ENCODE assay signal across 2 fruit fly cellular contexts in genomic region chr3R:10161163-10161562, dm6.
TF ChIP-seq lines count a peak whose summit lies in the region.

Gene CG6254 (minus strand): TSS chr3R:10161331.

TF ChIP-seq in whole organism, embryonic, 481 proteins besides CTCF, POLR2A, EP300 and RAD21 (continued from another document and continues in another):
- TF ChIP-seq CG17186 (GFP tag; optimal IDR thresholded peaks at IDR 0.05; lab: Kevin White, UChicago) (no peak), vvl (GFP tag; IDR thresholded peaks at IDR 0.05; lab: Robert Waterston, UW) (peak; percentile 77), Rfx (GFP tag; IDR thresholded peaks at IDR 0.05; lab: Robert Waterston, UW) (peak; percentile 79), CG11456 (GFP tag; IDR thresholded peaks at IDR 0.05; lab: Robert Waterston, UW) (peak; percentile 77), CG4617 (GFP tag; optimal IDR thresholded peaks at IDR 0.05; lab: Kevin White, UChicago; ENCODE audit: borderline replicate concordance) (peak; percentile 85), Antp (GFP tag; optimal IDR thresholded peaks at IDR 0.05; lab: Kevin White, UChicago) (peak; percentile 52), dm (GFP tag; optimal IDR thresholded peaks at IDR 0.05; lab: Kevin White, UChicago) (peak; percentile 31), CG14014 (GFP tag; IDR thresholded peaks at IDR 0.05; lab: Robert Waterston, UW) (peak; percentile 64; the same call in 1 of the 2 replicates), ssp (GFP tag; IDR thresholded peaks at IDR 0.05; lab: Robert Waterston, UW) (no peak), emc (GFP tag; optimal IDR thresholded peaks at IDR 0.05; lab: Kevin White, UChicago) (no peak), pzg (GFP tag; optimal IDR thresholded peaks at IDR 0.05; lab: Kevin White, UChicago) (peak; percentile 68), lov (optimal IDR thresholded peaks at IDR 0.05; lab: Kevin White, UChicago) (no peak), lov (GFP tag; IDR thresholded peaks at IDR 0.05; lab: Robert Waterston, UW) (no peak), seq (GFP tag; IDR thresholded peaks at IDR 0.05; lab: Robert Waterston, UW) (0 out of 2 replicates have a peak, but pooled peaks have one; percentile 26), CG11247 (GFP tag; IDR thresholded peaks at IDR 0.05; lab: Robert Waterston, UW) (peak; percentile 53; the same call in 1 of the 2 replicates), slbo (GFP tag; IDR thresholded peaks at IDR 0.05; lab: Robert Waterston, UW) (peak; percentile 74; the same call in 1 of the 2 replicates), ci (GFP tag; IDR thresholded peaks at IDR 0.05; lab: Robert Waterston, UW) (0 out of 3 replicates have a peak, but pooled peaks have one; percentile 47), gem (tag; optimal IDR thresholded peaks at IDR 0.05; lab: Kevin White, UChicago) (no peak), her (GFP tag; optimal IDR thresholded peaks at IDR 0.05; lab: Kevin White, UChicago) (peak; percentile 33), Spps (tag; optimal IDR thresholded peaks at IDR 0.05; lab: Kevin White, UChicago) (no peak), Camta (GFP tag; optimal IDR thresholded peaks at IDR 0.05; lab: Kevin White, UChicago) (no peak), knrl (GFP tag; IDR thresholded peaks at IDR 0.05; lab: Robert Waterston, UW; ENCODE audit: partially characterized antibody) (peak; percentile 56), CG9215 (GFP tag; IDR thresholded peaks at IDR 0.05; lab: Robert Waterston, UW) (0 out of 2 replicates have a peak, but pooled peaks have one; percentile 21), pb (GFP tag; optimal IDR thresholded peaks at IDR 0.05; lab: Kevin White, UChicago) (peak; percentile 27), NFAT (GFP tag; IDR thresholded peaks at IDR 0.05; lab: Robert Waterston, UW) (peak; percentile 82), dpn (GFP tag; optimal IDR thresholded peaks at IDR 0.05; lab: Kevin White, UChicago) (peak in 1 of 2 experiments; percentile 47), wdn (GFP tag; IDR thresholded peaks at IDR 0.05; lab: Robert Waterston, UW) (no peak), mam (GFP tag; optimal IDR thresholded peaks at IDR 0.05; lab: Kevin White, UChicago) (peak; percentile 63), CG42726 (GFP tag; IDR thresholded peaks at IDR 0.05; lab: Robert Waterston, UW; ENCODE audit: partially characterized antibody) (no peak), Trl (optimal IDR thresholded peaks at IDR 0.05; lab: Kevin White, UChicago) (no peak), Trl (GFP tag; optimal IDR thresholded peaks at IDR 0.05; lab: Kevin White, UChicago) (peak; percentile 47), NK7.1 (GFP tag; optimal IDR thresholded peaks at IDR 0.05; lab: Kevin White, UChicago) (peak; percentile 10), btn (GFP tag; optimal IDR thresholded peaks at IDR 0.05; lab: Kevin White, UChicago) (no peak), CG9876 (GFP tag; optimal IDR thresholded peaks at IDR 0.05; lab: Kevin White, UChicago) (peak; percentile 16), CG32532 (GFP tag; IDR thresholded peaks at IDR 0.05; lab: Robert Waterston, UW) (peak; percentile 64), Bgb (GFP tag; IDR thresholded peaks at IDR 0.05; lab: Robert Waterston, UW; ENCODE audit: partially characterized antibody) (peak; percentile 66), CG9932 (GFP tag; IDR thresholded peaks at IDR 0.05; lab: Robert Waterston, UW) (peak; percentile 76), ttk (GFP tag; IDR thresholded peaks at IDR 0.05; lab: Robert Waterston, UW) (no peak), gro (GFP tag; optimal IDR thresholded peaks at IDR 0.05; lab: Kevin White, UChicago) (peak; percentile 56), CG14441 (GFP tag; IDR thresholded peaks at IDR 0.05; lab: Robert Waterston, UW) (peak; percentile 34; the same call in 1 of the 2 replicates), Dip3 (GFP tag; optimal IDR thresholded peaks at IDR 0.05; lab: Kevin White, UChicago) (peak; percentile 24), Lim3 (GFP tag; IDR thresholded peaks at IDR 0.05; lab: Robert Waterston, UW) (no peak), Nf-YB (GFP tag; optimal IDR thresholded peaks at IDR 0.05; lab: Kevin White, UChicago) (no peak), bbx (GFP tag; IDR thresholded peaks at IDR 0.05; lab: Robert Waterston, UW; ENCODE audit: partially characterized antibody) (0 out of 2 replicates have a peak, but pooled peaks have one; percentile 15), Xbp1 (GFP tag; optimal IDR thresholded peaks at IDR 0.05; lab: Kevin White, UChicago) (peak; percentile 53), nmo (GFP tag; optimal IDR thresholded peaks at IDR 0.05; lab: Kevin White, UChicago) (no peak), ro (GFP tag; IDR thresholded peaks at IDR 0.05; lab: Robert Waterston, UW) (no peak), CG13287 (GFP tag; IDR thresholded peaks at IDR 0.05; lab: Robert Waterston, UW; ENCODE audit: partially characterized antibody) (peak; percentile 68), Mes4 (GFP tag; optimal IDR thresholded peaks at IDR 0.05; lab: Kevin White, UChicago) (no peak), Hr51 (GFP tag; optimal IDR thresholded peaks at IDR 0.05; lab: Kevin White, UChicago) (peak in 1 of 2 experiments; percentile 9), CG5953 (GFP tag; IDR thresholded peaks at IDR 0.05; lab: Robert Waterston, UW) (no peak), salm (tag; optimal IDR thresholded peaks at IDR 0.05; lab: Kevin White, UChicago) (no peak), dmrt11E (tag; optimal IDR thresholded peaks at IDR 0.05; lab: Kevin White, UChicago) (peak; percentile 25), Neu2 (GFP tag; optimal IDR thresholded peaks at IDR 0.05; lab: Kevin White, UChicago; ENCODE audit: borderline replicate concordance) (no peak), pum (GFP tag; optimal IDR thresholded peaks at IDR 0.05; lab: Kevin White, UChicago) (peak; percentile 4), Side (GFP tag; optimal IDR thresholded peaks at IDR 0.05; lab: Kevin White, UChicago) (peak; percentile 0), Sox102F (GFP tag; optimal IDR thresholded peaks at IDR 0.05; lab: Kevin White, UChicago) (no peak), CG30403 (GFP tag; optimal IDR thresholded peaks at IDR 0.05; lab: Kevin White, UChicago) (peak; percentile 59), pnt (GFP tag; optimal IDR thresholded peaks at IDR 0.05; lab: Kevin White, UChicago) (peak; percentile 12), CG32767 (GFP tag; IDR thresholded peaks at IDR 0.05; lab: Robert Waterston, UW) (no peak), CG11504 (tag; optimal IDR thresholded peaks at IDR 0.05; lab: Kevin White, UChicago) (no peak), nerfin-1 (tag; optimal IDR thresholded peaks at IDR 0.05; lab: Kevin White, UChicago) (no peak), ind (GFP tag; optimal IDR thresholded peaks at IDR 0.05; lab: Kevin White, UChicago) (peak; percentile 52), MESR4 (GFP tag; optimal IDR thresholded peaks at IDR 0.05; lab: Kevin White, UChicago) (peak; percentile 57)

TF ChIP-seq in whole organism, prepupa, 60 proteins besides CTCF, POLR2A, EP300 and RAD21 (continued from another document):
- TF ChIP-seq CG7368 (GFP tag; optimal IDR thresholded peaks at IDR 0.05; lab: Kevin White, UChicago): no peak
- no peak for TF ChIP-seq CG34406 (GFP tag; optimal IDR thresholded peaks at IDR 0.05; lab: Kevin White, UChicago)
- TF ChIP-seq fd85E (GFP tag; optimal IDR thresholded peaks at IDR 0.05; lab: Kevin White, UChicago): no peak
- TF ChIP-seq net (GFP tag; optimal IDR thresholded peaks at IDR 0.05; lab: Kevin White, UChicago): no peak
- TF ChIP-seq dsx (GFP tag; optimal IDR thresholded peaks at IDR 0.05; lab: Kevin White, UChicago; ENCODE audit: poor library complexity, severe bottlenecking): no peak
- TF ChIP-seq Eip93F (GFP tag; optimal IDR thresholded peaks at IDR 0.05; lab: Kevin White, UChicago): no peak
- TF ChIP-seq CG9139 (GFP tag; optimal IDR thresholded peaks at IDR 0.05; lab: Kevin White, UChicago): no peak
- TF ChIP-seq CG16779 (tag; optimal IDR thresholded peaks at IDR 0.05; lab: Kevin White, UChicago): no peak
- no peak for TF ChIP-seq spab (GFP tag; optimal IDR thresholded peaks at IDR 0.05; lab: Kevin White, UChicago)
- TF ChIP-seq CG6163 (GFP tag; IDR thresholded peaks at IDR 0.05; lab: Robert Waterston, UW): no peak
- no peak for TF ChIP-seq CG8119 (GFP tag; IDR thresholded peaks at IDR 0.05; lab: Robert Waterston, UW)
- TF ChIP-seq vri (GFP tag; optimal IDR thresholded peaks at IDR 0.05; lab: Kevin White, UChicago): no peak
- TF ChIP-seq Hr38 (GFP tag; optimal IDR thresholded peaks at IDR 0.05; lab: Kevin White, UChicago): no peak
- TF ChIP-seq fd59A (GFP tag; optimal IDR thresholded peaks at IDR 0.05; lab: Kevin White, UChicago): no peak
- TF ChIP-seq CG6854 (GFP tag; optimal IDR thresholded peaks at IDR 0.05; lab: Kevin White, UChicago): no peak
- no peak for TF ChIP-seq CG4318 (GFP tag; optimal IDR thresholded peaks at IDR 0.05; lab: Kevin White, UChicago)
- no peak for TF ChIP-seq Ets96B (tag; optimal IDR thresholded peaks at IDR 0.05; lab: Kevin White, UChicago)
- no peak for TF ChIP-seq Hr4 (GFP tag; optimal IDR thresholded peaks at IDR 0.05; lab: Kevin White, UChicago)
- no peak for TF ChIP-seq CG10669 (GFP tag; optimal IDR thresholded peaks at IDR 0.05; lab: Kevin White, UChicago)
- no peak for TF ChIP-seq CG1621 (tag; optimal IDR thresholded peaks at IDR 0.05; lab: Kevin White, UChicago)
- TF ChIP-seq pdm3 (GFP tag; optimal IDR thresholded peaks at IDR 0.05; lab: Kevin White, UChicago): no peak
- TF ChIP-seq CG6792 (GFP tag; optimal IDR thresholded peaks at IDR 0.05; lab: Kevin White, UChicago): no peak
- no peak for TF ChIP-seq CG11294 (GFP tag; IDR thresholded peaks at IDR 0.05; lab: Robert Waterston, UW)
- no peak for TF ChIP-seq Smox (GFP tag; optimal IDR thresholded peaks at IDR 0.05; lab: Kevin White, UChicago)
- no peak for TF ChIP-seq fkh (GFP tag; optimal IDR thresholded peaks at IDR 0.05; lab: Kevin White, UChicago)
- no peak for TF ChIP-seq CG3919 (GFP tag; optimal IDR thresholded peaks at IDR 0.05; lab: Kevin White, UChicago)
- TF ChIP-seq CG8319 (GFP tag; optimal IDR thresholded peaks at IDR 0.05; lab: Kevin White, UChicago): no peak
- no peak for TF ChIP-seq Eip75B (GFP tag; optimal IDR thresholded peaks at IDR 0.05; lab: Kevin White, UChicago)
- TF ChIP-seq esn (GFP tag; optimal IDR thresholded peaks at IDR 0.05; lab: Kevin White, UChicago): peak; percentile 52
- TF ChIP-seq Ets21C (GFP tag; optimal IDR thresholded peaks at IDR 0.05; lab: Kevin White, UChicago): no peak
- TF ChIP-seq acj6 (GFP tag; optimal IDR thresholded peaks at IDR 0.05; lab: Kevin White, UChicago): no peak
- TF ChIP-seq CG15336 (GFP tag; IDR thresholded peaks at IDR 0.05; lab: Robert Waterston, UW): no peak
